Worm (Caenorhabditis elegans): ENCODE data around the gene C07C7.1.

C07C7.1 gene

DNA sequence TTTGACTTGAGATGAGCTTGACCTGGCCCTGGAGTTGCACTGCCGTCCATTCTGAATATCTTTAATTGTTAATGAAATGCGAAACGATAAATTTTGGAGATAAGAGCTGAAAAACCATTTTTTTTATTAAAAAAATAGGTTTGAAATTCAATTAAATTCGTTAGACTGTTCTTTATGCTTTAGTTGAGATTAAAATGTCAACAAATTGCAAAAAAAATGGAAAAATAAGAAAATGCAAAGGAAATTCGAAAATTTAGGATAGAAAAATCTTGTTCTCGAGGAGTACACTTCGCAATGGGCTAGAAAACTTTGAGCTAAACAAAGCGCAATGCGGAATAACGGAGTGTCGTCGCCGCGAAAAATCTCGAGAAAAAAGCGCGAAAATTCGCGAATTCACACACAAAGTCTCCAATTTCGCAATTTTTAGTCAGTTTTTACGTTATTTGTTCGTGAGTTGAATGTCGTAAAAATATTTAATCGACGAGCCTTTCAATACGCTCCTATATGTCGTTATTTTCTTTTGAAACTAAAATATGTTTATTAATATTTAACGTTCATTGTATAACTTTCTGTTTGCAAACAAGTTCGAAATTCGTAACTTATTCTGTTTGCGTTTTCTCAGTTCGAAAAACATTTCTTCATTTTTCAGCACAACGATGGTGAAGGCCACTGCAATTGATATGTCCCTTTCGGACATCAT, 37.7 kb upstream of the C07C7.1 start, which contains the start of the genes rpb-12 and aly-2 (continued):
- TF ChIP-seq lir-1 (GFP tag; conservative IDR thresholded peaks at IDR 0.05) (peak; percentile 65; the same call in 1 of the 2 replicates), cebp-1 (GFP tag; IDR thresholded peaks at IDR 0.05) (peak; percentile 82), cebp-1 (tag; optimal IDR thresholded peaks at IDR 0.05) (peak; percentile 93), bed-2 (GFP tag; IDR thresholded peaks at IDR 0.05) (no peak), B0261.1 (tag; optimal IDR thresholded peaks at IDR 0.05) (no peak), mxl-1 (tag; optimal IDR thresholded peaks at IDR 0.05) (no peak), tbx-9 (tag; optimal IDR thresholded peaks at IDR 0.05; ENCODE audit: borderline replicate concordance) (no peak), bed-1 (GFP tag; IDR thresholded peaks at IDR 0.05) (no peak), zim-3 (tag; optimal IDR thresholded peaks at IDR 0.05) (no peak), somi-1 (GFP tag; optimal IDR thresholded peaks at IDR 0.05) (no peak), Y56A3A.18 (GFP tag; IDR thresholded peaks at IDR 0.05) (no peak), snpc-3.4 (tag; optimal IDR thresholded peaks at IDR 0.05) (peak; percentile 91), lin-35 (GFP tag; optimal IDR thresholded peaks at IDR 0.05) (peak in 1 of 3 experiments; percentile 66), dpl-1 (GFP tag; optimal IDR thresholded peaks at IDR 0.05) (peak; percentile 88), F49E8.2 (tag; optimal IDR thresholded peaks at IDR 0.05; ENCODE audit: insufficient read depth) (peak; percentile 64), rec-8 (tag; optimal IDR thresholded peaks at IDR 0.05) (no peak), ztf-26 (tag; optimal IDR thresholded peaks at IDR 0.05) (no peak), nhr-120 (GFP tag; IDR thresholded peaks at IDR 0.05) (no peak), B0035.1 (tag; optimal IDR thresholded peaks at IDR 0.05) (no peak), Y53G8AR.9 (GFP tag; conservative IDR thresholded peaks at IDR 0.05) (0 out of 2 replicates have a peak, but pooled peaks have one; percentile 39), xnd-1 (tag; optimal IDR thresholded peaks at IDR 0.05) (peak; percentile 88), C17E4.6 (GFP tag; IDR thresholded peaks at IDR 0.05) (peak; percentile 50; the same call in 1 of the 2 replicates), lin-40 (tag; optimal IDR thresholded peaks at IDR 0.05) (no peak), madf-10 (tag; optimal IDR thresholded peaks at IDR 0.05) (no peak), akir-1 (GFP tag; optimal IDR thresholded peaks at IDR 0.05) (no peak), egl-44 (GFP tag; IDR thresholded peaks at IDR 0.05) (no peak), K11D2.4 (GFP tag; IDR thresholded peaks at IDR 0.05) (no peak), egl-18 (GFP tag; IDR thresholded peaks at IDR 0.05) (no peak), attf-6 (GFP tag; IDR thresholded peaks at IDR 0.05) (peak; percentile 83), ccch-3 (GFP tag; optimal IDR thresholded peaks at IDR 0.05) (no peak), hsf-1 (GFP tag; IDR thresholded peaks at IDR 0.05) (peak; percentile 82), mes-4 (tag; optimal IDR thresholded peaks at IDR 0.05) (no peak)

DNA sequence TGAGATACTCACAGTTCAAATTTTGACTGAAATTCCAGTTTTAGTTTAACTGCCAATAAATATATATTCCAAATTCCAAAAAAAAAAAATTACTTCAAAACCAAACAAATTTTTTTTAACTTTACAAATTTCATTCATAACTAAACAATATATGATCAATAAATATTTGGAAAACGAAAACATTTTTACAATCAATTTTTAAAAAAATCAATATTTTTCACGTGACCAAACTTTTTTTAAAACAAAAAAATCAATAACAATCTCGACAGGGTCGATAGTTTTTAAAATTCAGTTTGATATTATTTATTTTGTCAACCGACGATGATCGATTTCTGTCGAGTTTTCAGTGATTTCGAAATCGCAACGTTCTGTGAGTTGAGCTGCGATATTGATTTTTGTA, 34.5 kb upstream of the C07C7.1 start, which contains the start of gene F23B2.7:
TSS of gene F23B2.7 (plus strand) at position 301 of the 400 bp plus-strand sequence.
- no peak for TF ChIP-seq K12H6.12 (tag; optimal IDR thresholded peaks at IDR 0.05)
- no peak for TF ChIP-seq attf-6 (GFP tag; IDR thresholded peaks at IDR 0.05)
- TF ChIP-seq repo-1 (tag; optimal IDR thresholded peaks at IDR 0.05), result no peak
- TF ChIP-seq pha-4 (tag; optimal IDR thresholded peaks at IDR 0.05), result no peak
- no peak for TF ChIP-seq rpc-1 (optimal IDR thresholded peaks at IDR 0.05)
- TF ChIP-seq rpc-1 (tag; optimal IDR thresholded peaks at IDR 0.05), result no peak
- no peak for TF ChIP-seq xnd-1 (tag; optimal IDR thresholded peaks at IDR 0.05)
- no peak for TF ChIP-seq bed-1 (GFP tag; IDR thresholded peaks at IDR 0.05)
- TF ChIP-seq C06A6.2 (GFP tag; conservative IDR thresholded peaks at IDR 0.05), result no peak
- no peak for TF ChIP-seq mes-4 (tag; optimal IDR thresholded peaks at IDR 0.05)
- no peak for TF ChIP-seq mel-28 (tag; optimal IDR thresholded peaks at IDR 0.05; ENCODE audit: borderline replicate concordance)
- no peak for TF ChIP-seq egrh-3 (GFP tag; IDR thresholded peaks at IDR 0.05)
